Worm (Caenorhabditis elegans) whole organism, L2 larva: ENCODE data around the gene F08B12.11.

ENCODE experiments used
- C34F6.9 ChIP-seq: fragments of 150-350 bp; optimal IDR thresholded peaks from 2 replicates; lab custom pipeline; 2014; ENCODE audit warnings: missing biosample characterization, missing genetic modification characterization
- ZK546.5 ChIP-seq: sonication (generic microtip); optimal IDR thresholded peaks from 2 replicates; lab custom pipeline; 2017; ENCODE audit warnings: missing biosample characterization, missing genetic modification characterization
- ceh-16 ChIP-seq: fragments of 150-350 bp; optimal IDR thresholded peaks from 2 replicates; lab custom pipeline; 2014; ENCODE audit warnings: missing biosample characterization, missing genetic modification characterization
- crh-2 ChIP-seq: sonication (generic microtip); optimal IDR thresholded peaks from 2 replicates; lab custom pipeline; 2017; ENCODE audit warnings: missing biosample characterization, missing genetic modification characterization
- dmd-4 ChIP-seq: sonication (generic microtip); optimal IDR thresholded peaks from 2 replicates; lab custom pipeline; 2017; ENCODE audit warnings: missing biosample characterization, missing genetic modification characterization
- egl-27 ChIP-seq: sonication (generic microtip); optimal IDR thresholded peaks from 3 replicates; lab custom pipeline; 2017; ENCODE audit warnings: missing biosample characterization, missing genetic modification reagents, missing genetic modification characterization
- fos-1 ChIP-seq: fragments of 150-350 bp; optimal IDR thresholded peaks from 2 replicates; lab custom pipeline; 2014; ENCODE audit warnings: missing biosample characterization, missing genetic modification characterization
- gmeb-1 ChIP-seq: fragments of 150-350 bp; optimal IDR thresholded peaks from 2 replicates; lab custom pipeline; 2014; ENCODE audit warnings: missing biosample characterization, missing genetic modification characterization
- lsy-2 ChIP-seq, 2 experiments: fragments of 150-350 bp in 1 of 2; sonication (generic microtip) in 1 of 2; optimal IDR thresholded peaks; 2 replicates each; lab custom pipeline; 2014 to 2017; ENCODE audit warnings: missing biosample characterization in 2 of 2, missing genetic modification characterization in 2 of 2
- nhr-21 ChIP-seq: fragments of 150-350 bp; optimal IDR thresholded peaks from 2 replicates; lab custom pipeline; 2014; ENCODE audit warnings: missing biosample characterization, missing genetic modification characterization
- nhr-77 ChIP-seq: fragments of 150-350 bp; optimal IDR thresholded peaks from 2 replicates; lab custom pipeline; 2014; ENCODE audit warnings: missing biosample characterization, missing genetic modification characterization
- peb-1 ChIP-seq: fragments of 150-350 bp; optimal IDR thresholded peaks from 2 replicates; lab custom pipeline; 2014; ENCODE audit warnings: missing biosample characterization, missing genetic modification characterization
- skn-1 ChIP-seq: sonication (generic microtip); optimal IDR thresholded peaks from 2 replicates; lab custom pipeline; 2017; ENCODE audit warnings: missing biosample characterization, missing genetic modification characterization
- ztf-1 ChIP-seq: fragments of 200-800 bp; sonication (Bioruptor generic); conservative IDR thresholded peaks from 2 replicates; pipeline ENCODE4 v1.3.6; 2022; ENCODE audit warnings: missing genetic modification characterization, missing compliant biosample characterization
- ztf-11 ChIP-seq: sonication (generic microtip); optimal IDR thresholded peaks from 2 replicates; lab custom pipeline; 2017; ENCODE audit warnings: missing biosample characterization, missing genetic modification characterization
- ztf-4 ChIP-seq: fragments of 150-350 bp; optimal IDR thresholded peaks from 2 replicates; lab custom pipeline; 2014; ENCODE audit warnings: missing biosample characterization, missing genetic modification characterization

Gene F08B12.11

ce11 chrX:11426647-11427046 lies 41.8 kb downstream of the F08B12.11 start:
- no peak for TF ChIP-seq ztf-4
- peak; percentile 36 for TF ChIP-seq fos-1 (tag; lab: Kevin White, UChicago)
- no peak for TF ChIP-seq crh-2
- no peak for TF ChIP-seq dmd-4 (tag; lab: Kevin White, UChicago)
- TF ChIP-seq ceh-16: no peak
- TF ChIP-seq lsy-2 (tag; optimal IDR thresholded peaks at IDR 0.05; lab: Kevin White, UChicago): no peak

ce11 chrX:11427550-11427949 lies 42.7 kb downstream of the F08B12.11 start:
- TF ChIP-seq C34F6.9 (tag; lab: Kevin White, UChicago) (no peak), gmeb-1 (tag; lab: Kevin White, UChicago) (no peak), lsy-2 (tag; optimal IDR thresholded peaks at IDR 0.05; lab: Kevin White, UChicago) (no peak)

DNA sequence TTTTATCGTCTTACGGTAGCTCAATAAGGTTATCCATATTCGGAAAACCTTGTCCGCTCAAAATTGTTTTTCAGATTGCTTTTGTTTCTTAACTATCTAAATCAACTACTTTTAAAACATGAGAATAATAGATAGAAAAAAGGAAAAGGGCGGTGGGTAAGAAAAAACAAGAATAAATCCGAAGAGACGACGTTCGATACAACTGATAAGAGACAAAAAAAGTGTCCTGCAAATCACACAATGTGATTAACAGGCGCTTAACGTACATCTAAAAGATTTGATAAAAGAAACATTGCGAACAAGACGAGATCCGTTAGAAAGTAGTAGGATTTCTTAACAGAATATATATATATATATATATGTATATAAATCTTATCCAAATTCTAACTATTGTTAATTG lies 48.6 kb downstream of the F08B12.11 start, which contains the start of gene hum-4:
Gene hum-4, minus strand, starts transcription at position 101 of the 400 bp plus-strand sequence.
- TF ChIP-seq gmeb-1 (tag; lab: Kevin White, UChicago) (no peak), ZK546.5 (tag; lab: Kevin White, UChicago) (no peak), egl-27 (tag; lab: Kevin White, UChicago) (no peak), nhr-77 (tag; lab: Kevin White, UChicago) (no peak), skn-1 (no peak), crh-2 (no peak), nhr-21 (tag; lab: Kevin White, UChicago) (no peak), ztf-1 (GFP tag; lab: Robert Waterston, UW) (no peak), C34F6.9 (tag; lab: Kevin White, UChicago) (no peak), peb-1 (tag; lab: Kevin White, UChicago) (no peak), ztf-11 (tag; lab: Kevin White, UChicago) (no peak)
